Fruit fly (Drosophila melanogaster) whole organism, embryonic: ENCODE results near the gene Takl1.
A peak's percentile ranks its signal among the peaks of the same experiment; 100 is the strongest.

Experiments used
- BEAF-32 ChIP-seq: fragments of 200-800 bp; sonication (Bioruptor generic); optimal IDR thresholded peaks from 3 replicates; lab custom pipeline; 2017; ENCODE audit warnings: missing biosample characterization, missing genetic modification characterization, mild to moderate bottlenecking, moderate library complexity, missing genetic modification reagents
- CG10321 ChIP-seq: fragments of 200-800 bp; sonication (Bioruptor generic); IDR thresholded peaks from 2 replicates; pipeline ENCODE4 v1.3.6; 2022; ENCODE audit warnings: missing biosample characterization, missing genetic modification characterization
- CG10654 ChIP-seq: fragments of 200-800 bp; sonication (Bioruptor generic); optimal IDR thresholded peaks from 2 replicates; lab custom pipeline; 2016; ENCODE audit warnings: missing biosample characterization, missing genetic modification characterization
- CG12744 ChIP-seq: fragments of 200-800 bp; sonication (Bioruptor generic); optimal IDR thresholded peaks from 2 replicates; lab custom pipeline; 2016; ENCODE audit warnings: missing biosample characterization, missing genetic modification characterization
- CG14667 ChIP-seq: fragments of 200-800 bp; sonication (Bioruptor generic); IDR thresholded peaks from 2 replicates; pipeline ENCODE4 v1.3.6; 2022; ENCODE audit warnings: missing biosample characterization, missing genetic modification characterization
- CG1529 ChIP-seq: fragments of 200-800 bp; sonication (Bioruptor generic); optimal IDR thresholded peaks from 3 replicates; lab custom pipeline; 2018; ENCODE audit warnings: missing biosample characterization, missing genetic modification characterization
- CG16815 ChIP-seq: fragments of 200-800 bp; sonication (Bioruptor generic); optimal IDR thresholded peaks from 3 replicates; lab custom pipeline; 2017; ENCODE audit warnings: missing biosample characterization, mild to moderate bottlenecking, missing genetic modification characterization
- CG18599 ChIP-seq: fragments of 200-800 bp; sonication (Bioruptor generic); optimal IDR thresholded peaks from 3 replicates; lab custom pipeline; 2017; ENCODE audit warnings: missing biosample characterization, missing genetic modification characterization, mild to moderate bottlenecking, moderate library complexity, missing genetic modification reagents
- CG32532 ChIP-seq: fragments of 200-800 bp; sonication (Bioruptor generic); IDR thresholded peaks from 2 replicates; pipeline ENCODE4 v1.3.6; 2022; ENCODE audit warnings: missing biosample characterization, missing genetic modification characterization
- CG4730 ChIP-seq: fragments of 200-800 bp; sonication (Bioruptor generic); IDR thresholded peaks from 2 replicates; pipeline ENCODE4 v1.3.6; 2022; ENCODE audit warnings: missing biosample characterization, missing genetic modification characterization
- CG5180 ChIP-seq: fragments of 200-800 bp; sonication (Bioruptor generic); optimal IDR thresholded peaks from 3 replicates; lab custom pipeline; 2017; ENCODE audit warnings: missing biosample characterization, missing genetic modification characterization, mild to moderate bottlenecking, moderate library complexity, missing genetic modification reagents
- CG5953 ChIP-seq: fragments of 200-800 bp; sonication (Bioruptor generic); IDR thresholded peaks from 2 replicates; pipeline ENCODE4 v1.3.6; 2022; ENCODE audit warnings: missing biosample characterization, missing genetic modification characterization
- CG7372 ChIP-seq: fragments of 200-800 bp; sonication (Bioruptor generic); IDR thresholded peaks from 2 replicates; pipeline ENCODE4 v1.3.6; 2022; ENCODE audit warnings: missing biosample characterization, missing genetic modification characterization
- CG7556 ChIP-seq: fragments of 200-800 bp; sonication (Bioruptor generic); optimal IDR thresholded peaks from 2 replicates; lab custom pipeline; 2017; ENCODE audit warnings: missing biosample characterization, mild to moderate bottlenecking, missing genetic modification characterization
- CG7987 ChIP-seq: fragments of 200-800 bp; sonication (Bioruptor generic); optimal IDR thresholded peaks from 2 replicates; lab custom pipeline; 2018; ENCODE audit warnings: missing biosample characterization, mild to moderate bottlenecking, missing genetic modification characterization, moderate library complexity
- Dbx ChIP-seq: fragments of 200-800 bp; sonication (Bioruptor generic); IDR thresholded peaks from 3 replicates; pipeline ENCODE4 v1.3.6; 2022; ENCODE audit warnings: missing biosample characterization, missing genetic modification characterization
- Doc2 ChIP-seq: fragments of 200-800 bp; sonication (Bioruptor generic); IDR thresholded peaks from 2 replicates; pipeline ENCODE4 v1.3.6; 2022; ENCODE audit warnings: missing biosample characterization, missing genetic modification characterization
- Elba2 ChIP-seq: fragments of 200-800 bp; sonication (Bioruptor generic); optimal IDR thresholded peaks from 3 replicates; lab custom pipeline; 2016; ENCODE audit warnings: missing biosample characterization, missing genetic modification characterization
- Gug ChIP-seq: fragments of 200-800 bp; sonication (Bioruptor generic); IDR thresholded peaks from 4 replicates; pipeline ENCODE4 v1.3.6; 2022; ENCODE audit warnings: missing biosample characterization, missing genetic modification characterization
- HLH54F ChIP-seq: fragments of 200-800 bp; sonication (Bioruptor generic); optimal IDR thresholded peaks from 3 replicates; lab custom pipeline; 2016; ENCODE audit warnings: missing biosample characterization, missing genetic modification characterization
- Hsf ChIP-seq: fragments of 200-800 bp; sonication (Bioruptor generic); optimal IDR thresholded peaks from 3 replicates; lab custom pipeline; 2016; ENCODE audit warnings: missing biosample characterization, missing genetic modification characterization
- Max ChIP-seq: fragments of 200-800 bp; sonication (Bioruptor generic); optimal IDR thresholded peaks from 2 replicates; lab custom pipeline; 2016; ENCODE audit warnings: missing biosample characterization, mild to moderate bottlenecking, missing genetic modification characterization
- NC2β ChIP-seq: fragments of 200-800 bp; sonication (Bioruptor generic); optimal IDR thresholded peaks from 2 replicates; lab custom pipeline; 2016; ENCODE audit warnings: missing biosample characterization, missing genetic modification characterization
- NfI ChIP-seq: fragments of 200-800 bp; sonication (Bioruptor generic); optimal IDR thresholded peaks from 3 replicates; lab custom pipeline; 2018; ENCODE audit warnings: missing biosample characterization, mild to moderate bottlenecking, missing genetic modification characterization, moderate library complexity
- Sry-β ChIP-seq: fragments of 200-800 bp; sonication (Bioruptor generic); optimal IDR thresholded peaks from 2 replicates; lab custom pipeline; 2018; ENCODE audit warnings: missing biosample characterization, mild to moderate bottlenecking, missing genetic modification characterization, moderate library complexity
- Taf1 ChIP-seq: fragments of 200-800 bp; sonication (Bioruptor generic); IDR thresholded peaks from 2 replicates; pipeline ENCODE4 v1.3.6; 2022; ENCODE audit warnings: missing biosample characterization, missing genetic modification characterization
- Usf ChIP-seq: fragments of 200-800 bp; sonication (Bioruptor generic); optimal IDR thresholded peaks from 2 replicates; lab custom pipeline; 2017; ENCODE audit warnings: missing genotype, missing biosample characterization, missing genetic modification characterization
- ac ChIP-seq: fragments of 200-800 bp; sonication (Bioruptor generic); optimal IDR thresholded peaks from 3 replicates; lab custom pipeline; 2017; ENCODE audit warnings: missing biosample characterization, mild to moderate bottlenecking, missing genetic modification characterization
- cato ChIP-seq: fragments of 200-800 bp; sonication (Bioruptor generic); optimal IDR thresholded peaks from 2 replicates; lab custom pipeline; 2016; ENCODE audit warnings: missing biosample characterization, missing genetic modification characterization, borderline replicate concordance
- caup ChIP-seq: fragments of 200-800 bp; sonication (Bioruptor generic); optimal IDR thresholded peaks from 3 replicates; lab custom pipeline; 2017; ENCODE audit warnings: missing biosample characterization, mild to moderate bottlenecking, missing genetic modification characterization, moderate library complexity; ENCODE audit not compliant: severe bottlenecking
- crol ChIP-seq: fragments of 200-800 bp; sonication (Bioruptor generic); IDR thresholded peaks from 2 replicates; pipeline ENCODE4 v1.3.6; 2022; ENCODE audit warnings: missing biosample characterization, missing genetic modification characterization
- gsb ChIP-seq: fragments of 200-800 bp; sonication (Bioruptor generic); IDR thresholded peaks from 2 replicates; pipeline ENCODE4 v1.3.6; 2022; ENCODE audit warnings: missing biosample characterization, missing genetic modification characterization
- gt ChIP-seq: fragments of 200-800 bp; sonication (Bioruptor generic); IDR thresholded peaks from 2 replicates; pipeline ENCODE4 v1.3.6; 2022; ENCODE audit warnings: missing biosample characterization, missing genetic modification characterization
- h ChIP-seq: fragments of >200 bp; optimal IDR thresholded peaks from 2 replicates; lab custom pipeline; 2017
- ham ChIP-seq: fragments of 200-800 bp; sonication (Bioruptor generic); IDR thresholded peaks from 2 replicates; pipeline ENCODE4 v1.3.6; 2022; ENCODE audit warnings: missing biosample characterization, missing genetic modification characterization
- insv ChIP-seq, 2 experiments: fragments of 200-800 bp; sonication (Bioruptor generic); optimal IDR thresholded peaks; 3 replicates each; lab custom pipeline; 2016 to 2018; ENCODE audit warnings: missing biosample characterization in 2 of 2, missing genetic modification characterization in 2 of 2
- nerfin-1 ChIP-seq: fragments of 200-800 bp; sonication (Bioruptor generic); optimal IDR thresholded peaks from 3 replicates; lab custom pipeline; 2019; ENCODE audit warnings: missing biosample characterization, mild to moderate bottlenecking, missing genetic modification characterization, moderate library complexity
- nmo ChIP-seq: fragments of 200-800 bp; sonication (Bioruptor generic); optimal IDR thresholded peaks from 2 replicates; lab custom pipeline; 2018; ENCODE audit warnings: missing biosample characterization, mild to moderate bottlenecking, missing genetic modification characterization, moderate library complexity
- org-1 ChIP-seq: fragments of 200-800 bp; sonication (Bioruptor generic); optimal IDR thresholded peaks from 2 replicates; lab custom pipeline; 2017; ENCODE audit warnings: missing biosample characterization, missing genetic modification characterization
- repo ChIP-seq: fragments of 200-800 bp; sonication (Bioruptor generic); optimal IDR thresholded peaks from 2 replicates; lab custom pipeline; 2016; ENCODE audit warnings: missing biosample characterization, missing genetic modification characterization
- row ChIP-seq: fragments of 200-800 bp; sonication (Bioruptor generic); IDR thresholded peaks from 3 replicates; pipeline ENCODE4 v1.3.6; 2022; ENCODE audit warnings: missing biosample characterization, missing genetic modification characterization
- sens ChIP-seq: fragments of 200-800 bp; sonication (Bioruptor generic); peaks from one replicate; lab custom pipeline; 2016; ENCODE audit warnings: missing biosample characterization, missing genetic modification characterization
- seq ChIP-seq: fragments of 200-800 bp; sonication (Bioruptor generic); IDR thresholded peaks from 2 replicates; pipeline ENCODE4 v1.3.6; 2022; ENCODE audit warnings: missing biosample characterization, missing genetic modification characterization
- sima ChIP-seq: fragments of 200-800 bp; sonication (Bioruptor generic); optimal IDR thresholded peaks from 2 replicates; lab custom pipeline; 2016; ENCODE audit warnings: missing biosample characterization, missing genetic modification characterization
- sisA ChIP-seq: fragments of 200-800 bp; sonication (Bioruptor generic); IDR thresholded peaks from 2 replicates; pipeline ENCODE4 v1.3.6; 2022; ENCODE audit warnings: missing biosample characterization, missing genetic modification characterization
- stc ChIP-seq: fragments of 200-800 bp; sonication (Bioruptor generic); IDR thresholded peaks from 2 replicates; pipeline ENCODE4 v1.3.6; 2022; ENCODE audit warnings: missing biosample characterization, missing genetic modification characterization
- tap ChIP-seq: fragments of 200-800 bp; optimal IDR thresholded peaks from 3 replicates; lab custom pipeline; 2019; ENCODE audit warnings: missing biosample characterization, mild to moderate bottlenecking, missing genetic modification characterization, moderate library complexity
- unpg ChIP-seq: fragments of 200-800 bp; sonication (Bioruptor generic); optimal IDR thresholded peaks from 3 replicates; lab custom pipeline; 2018; ENCODE audit warnings: missing biosample characterization, mild to moderate bottlenecking, missing genetic modification characterization, moderate library complexity
- vnd ChIP-seq: fragments of 200-800 bp; sonication (Bioruptor generic); IDR thresholded peaks from 3 replicates; pipeline ENCODE4 v1.3.6; 2022; ENCODE audit warnings: missing biosample characterization, missing genetic modification characterization; ENCODE audit not compliant: partially characterized antibody
- wek ChIP-seq: fragments of 200-800 bp; sonication (Bioruptor generic); optimal IDR thresholded peaks from 3 replicates; lab custom pipeline; 2018; ENCODE audit warnings: missing biosample characterization, mild to moderate bottlenecking, missing genetic modification characterization, moderate library complexity

Takl1 gene

DNA sequence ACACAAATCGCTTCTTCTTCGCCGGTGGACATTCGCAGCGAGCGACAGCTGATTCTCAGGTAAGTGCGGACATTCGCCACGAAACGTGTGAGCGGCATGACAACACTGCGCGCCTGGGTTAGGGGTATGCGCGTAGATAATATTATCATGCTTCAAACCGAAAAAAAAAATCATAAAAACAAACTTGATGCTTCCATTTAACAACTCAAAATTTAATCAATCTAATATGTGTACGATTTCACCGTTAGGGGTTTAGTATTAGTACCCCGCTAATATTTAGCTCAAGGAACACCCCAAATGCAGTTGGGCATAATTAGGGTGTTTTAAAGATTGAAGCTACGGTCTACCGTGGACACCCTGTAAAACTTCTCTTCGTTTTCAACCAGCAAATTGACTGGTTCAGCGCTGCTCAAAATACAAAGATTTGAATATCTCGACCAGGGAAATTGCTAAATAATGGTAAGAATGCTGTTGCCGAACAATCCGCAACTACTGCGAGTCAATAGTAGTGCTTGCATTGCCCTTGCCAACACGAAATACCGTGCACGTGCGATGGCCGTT lies 49.5 kb upstream of the Takl1 start, which contains the start of the genes CG17271 and RpS20 (continued):
- peak; percentile 77 for TF ChIP-seq Sry-β
- peak; percentile 86 for TF ChIP-seq org-1 (GFP tag; lab: Kevin White, UChicago)
- peak; percentile 96 for TF ChIP-seq row (GFP tag; lab: Robert Waterston, UW)
- peak; percentile 83 for TF ChIP-seq nerfin-1 (tag; lab: Kevin White, UChicago)
- TF ChIP-seq CG1529 = peak; percentile 76
- peak; percentile 61; the same call in 1 of the 2 replicates for TF ChIP-seq Doc2 (GFP tag; lab: Robert Waterston, UW)
- peak; percentile 26 for TF ChIP-seq tap
- peak; percentile 87 for TF ChIP-seq NfI (GFP tag; lab: Kevin White, UChicago)
- peak; percentile 99 for TF ChIP-seq sens (GFP tag; lab: Kevin White, UChicago)
- TF ChIP-seq Hsf (GFP tag; lab: Kevin White, UChicago) = peak; percentile 95
- peak; percentile 42; the same call in 1 of the 2 replicates for TF ChIP-seq CG10321
- TF ChIP-seq CG12744 (GFP tag; lab: Kevin White, UChicago) = peak; percentile 88
- TF ChIP-seq CG10654 (GFP tag; lab: Kevin White, UChicago) = peak; percentile 94
- peak; percentile 89 for TF ChIP-seq CG7372
- TF ChIP-seq BEAF-32 (GFP tag; lab: Kevin White, UChicago) = peak; percentile 60
- TF ChIP-seq h (lab: Kevin White, UChicago) = no peak
- TF ChIP-seq Gug (GFP tag; lab: Robert Waterston, UW) = peak; percentile 91
- peak; percentile 85 for TF ChIP-seq CG7556 (GFP tag; lab: Kevin White, UChicago)
- TF ChIP-seq CG5953 (GFP tag; lab: Robert Waterston, UW) = peak; percentile 13; the same call in 1 of the 2 replicates
- TF ChIP-seq sisA (GFP tag; lab: Robert Waterston, UW) = peak; percentile 92
- peak; percentile 100 for TF ChIP-seq wek
- TF ChIP-seq Max (GFP tag; lab: Kevin White, UChicago) = peak; percentile 89
- peak; percentile 94 for TF ChIP-seq CG32532 (GFP tag; lab: Robert Waterston, UW)
- TF ChIP-seq Dbx (GFP tag; lab: Robert Waterston, UW) = peak; percentile 91
- peak; percentile 72 for TF ChIP-seq Taf1 (GFP tag; lab: Robert Waterston, UW)
- peak; percentile 76 for TF ChIP-seq gsb (GFP tag; lab: Robert Waterston, UW)
- no peak for TF ChIP-seq vnd (GFP tag; lab: Robert Waterston, UW)
- peak; percentile 82 for TF ChIP-seq CG16815 (GFP tag; lab: Kevin White, UChicago)
- TF ChIP-seq CG14667 = peak; percentile 81
- TF ChIP-seq crol (GFP tag; lab: Robert Waterston, UW) = 0 out of 2 replicates have a peak, but pooled peaks have one; percentile 20
- TF ChIP-seq CG18599 = peak; percentile 92
- TF ChIP-seq sima (GFP tag; lab: Kevin White, UChicago) = peak; percentile 83
- TF ChIP-seq caup = peak; percentile 91
- TF ChIP-seq stc (GFP tag; lab: Robert Waterston, UW) = peak; percentile 79
- TF ChIP-seq gt (GFP tag; lab: Robert Waterston, UW) = peak; percentile 67; the same call in 1 of the 2 replicates
- TF ChIP-seq Elba2 (GFP tag; lab: Kevin White, UChicago) = peak; percentile 35
- TF ChIP-seq seq (GFP tag; lab: Robert Waterston, UW) = peak; percentile 87
- peak; percentile 93 for TF ChIP-seq nmo (GFP tag; lab: Kevin White, UChicago)
- peak; percentile 96 for TF ChIP-seq NC2β (GFP tag; lab: Kevin White, UChicago)
- TF ChIP-seq unpg (GFP tag; lab: Kevin White, UChicago) = peak; percentile 89
- 0 out of 2 replicates have a peak, but pooled peaks have one; percentile 34 for TF ChIP-seq ham (GFP tag; lab: Robert Waterston, UW)
- TF ChIP-seq CG7987 (GFP tag; lab: Kevin White, UChicago) = peak; percentile 76
- TF ChIP-seq repo (GFP tag; lab: Kevin White, UChicago) = peak; percentile 91
- peak; percentile 57 for TF ChIP-seq CG5180
- peak; percentile 87 for TF ChIP-seq CG4730 (GFP tag; lab: Robert Waterston, UW)
- peak; percentile 58 for TF ChIP-seq ac (GFP tag; lab: Kevin White, UChicago)
- TF ChIP-seq HLH54F (GFP tag; lab: Kevin White, UChicago) = peak; percentile 95
- TF ChIP-seq insv (GFP tag; optimal IDR thresholded peaks at IDR 0.05; lab: Kevin White, UChicago) = peak in 1 of 2 experiments; percentile 73
- peak; percentile 86 for TF ChIP-seq cato (GFP tag; lab: Kevin White, UChicago)
- peak; percentile 71 for TF ChIP-seq Usf (GFP tag; lab: Kevin White, UChicago)
